Fruit fly (Drosophila melanogaster) whole organism, pupa: ENCODE measurements around the gene barr.

Experiments used
- CG10348 ChIP-seq: fragments of 200-800 bp; sonication (Bioruptor generic); IDR thresholded peaks from 2 replicates; pipeline ENCODE4 v1.3.6; 2022; ENCODE audit warnings: missing biosample characterization, missing genetic modification characterization
- CG12605 ChIP-seq: fragments of 200-800 bp; sonication (Bioruptor generic); IDR thresholded peaks from 2 replicates; pipeline ENCODE4 v1.3.6; 2022; ENCODE audit warnings: missing biosample characterization, missing genetic modification characterization
- CG13204 ChIP-seq: fragments of 200-800 bp; sonication (Bioruptor generic); optimal IDR thresholded peaks from 2 replicates; lab custom pipeline; 2018; ENCODE audit warnings: missing biosample characterization, mild to moderate bottlenecking, missing genetic modification characterization, moderate library complexity
- CG14655 ChIP-seq: fragments of 200-800 bp; sonication (Bioruptor generic); optimal IDR thresholded peaks from 3 replicates; lab custom pipeline; 2017; ENCODE audit warnings: mild to moderate bottlenecking, missing biosample characterization, missing genetic modification reagents, missing genetic modification characterization
- CG15710 ChIP-seq: fragments of 200-800 bp; sonication (Bioruptor generic); optimal IDR thresholded peaks from 2 replicates; lab custom pipeline; 2018; ENCODE audit warnings: missing biosample characterization, mild to moderate bottlenecking, missing genetic modification characterization, moderate library complexity
- CG17806 ChIP-seq: fragments of 200-800 bp; sonication (Bioruptor generic); optimal IDR thresholded peaks from 2 replicates; lab custom pipeline; 2018; ENCODE audit warnings: missing biosample characterization, mild to moderate bottlenecking, missing genetic modification characterization, moderate library complexity
- CG32121 ChIP-seq: fragments of 200-800 bp; sonication (Bioruptor generic); IDR thresholded peaks from 2 replicates; pipeline ENCODE4 v1.3.6; 2022; ENCODE audit warnings: missing biosample characterization, missing genetic modification characterization
- CG34367 ChIP-seq: fragments of 200-800 bp; sonication (Bioruptor generic); optimal IDR thresholded peaks from 2 replicates; lab custom pipeline; 2018; ENCODE audit warnings: missing biosample characterization, mild to moderate bottlenecking, missing genetic modification characterization
- CG4496 ChIP-seq: fragments of 200-800 bp; sonication (Bioruptor generic); IDR thresholded peaks from 3 replicates; pipeline ENCODE4 v1.3.6; 2022; ENCODE audit warnings: missing biosample characterization, missing genetic modification characterization
- CG8159 ChIP-seq: fragments of 200-800 bp; sonication (Bioruptor generic); optimal IDR thresholded peaks from 3 replicates; lab custom pipeline; 2018; ENCODE audit warnings: missing biosample characterization, mild to moderate bottlenecking, missing genetic modification characterization, moderate library complexity
- CG8301 ChIP-seq: fragments of 200-800 bp; sonication (Bioruptor generic); optimal IDR thresholded peaks from 2 replicates; lab custom pipeline; 2018; ENCODE audit warnings: missing biosample characterization, mild to moderate bottlenecking, missing genetic modification characterization
- CG9948 ChIP-seq: fragments of 200-800 bp; sonication (Bioruptor generic); optimal IDR thresholded peaks from 2 replicates; lab custom pipeline; 2018; ENCODE audit warnings: missing biosample characterization, mild to moderate bottlenecking, missing genetic modification characterization, moderate library complexity
- D1 ChIP-seq: fragments of 200-800 bp; sonication (Bioruptor generic); optimal IDR thresholded peaks from 2 replicates; lab custom pipeline; 2018; ENCODE audit warnings: missing biosample characterization, mild to moderate bottlenecking, missing genetic modification characterization, moderate library complexity
- EcR ChIP-seq: fragments of 200-800 bp; sonication (Bioruptor generic); optimal IDR thresholded peaks from 3 replicates; lab custom pipeline; 2019; ENCODE audit warnings: missing biosample characterization, missing genetic modification characterization, mild to moderate bottlenecking, moderate library complexity, missing genetic modification reagents
- Ets98B ChIP-seq: fragments of 200-800 bp; sonication (Bioruptor generic); IDR thresholded peaks from 2 replicates; pipeline ENCODE4 v1.3.6; 2022; ENCODE audit warnings: missing biosample characterization, missing genetic modification characterization
- Pif1A ChIP-seq: fragments of 200-800 bp; sonication (Bioruptor generic); optimal IDR thresholded peaks from 3 replicates; lab custom pipeline; 2016; ENCODE audit warnings: missing biosample characterization, missing genetic modification characterization
- Pif1B ChIP-seq: fragments of 200-800 bp; sonication (Bioruptor generic); optimal IDR thresholded peaks from 3 replicates; lab custom pipeline; 2016; ENCODE audit warnings: missing biosample characterization, missing genetic modification characterization
- Snoo ChIP-seq: fragments of 200-800 bp; sonication (Bioruptor generic); optimal IDR thresholded peaks from 3 replicates; lab custom pipeline; 2017; ENCODE audit warnings: missing biosample characterization, mild to moderate bottlenecking, missing genetic modification characterization, inconsistent platforms
- fd96Ca ChIP-seq: fragments of 200-800 bp; sonication (Bioruptor generic); IDR thresholded peaks from 3 replicates; pipeline ENCODE4 v1.3.6; 2022; ENCODE audit warnings: missing biosample characterization, missing genetic modification characterization
- gl ChIP-seq: fragments of 200-800 bp; sonication (Bioruptor generic); optimal IDR thresholded peaks from 2 replicates; lab custom pipeline; 2018; ENCODE audit warnings: missing biosample characterization, mild to moderate bottlenecking, missing genetic modification characterization
- rn ChIP-seq: fragments of 200-800 bp; sonication (Bioruptor generic); IDR thresholded peaks from 2 replicates; pipeline ENCODE4 v1.3.6; 2022; ENCODE audit warnings: missing biosample characterization, missing genetic modification characterization

Gene barr

DNA sequence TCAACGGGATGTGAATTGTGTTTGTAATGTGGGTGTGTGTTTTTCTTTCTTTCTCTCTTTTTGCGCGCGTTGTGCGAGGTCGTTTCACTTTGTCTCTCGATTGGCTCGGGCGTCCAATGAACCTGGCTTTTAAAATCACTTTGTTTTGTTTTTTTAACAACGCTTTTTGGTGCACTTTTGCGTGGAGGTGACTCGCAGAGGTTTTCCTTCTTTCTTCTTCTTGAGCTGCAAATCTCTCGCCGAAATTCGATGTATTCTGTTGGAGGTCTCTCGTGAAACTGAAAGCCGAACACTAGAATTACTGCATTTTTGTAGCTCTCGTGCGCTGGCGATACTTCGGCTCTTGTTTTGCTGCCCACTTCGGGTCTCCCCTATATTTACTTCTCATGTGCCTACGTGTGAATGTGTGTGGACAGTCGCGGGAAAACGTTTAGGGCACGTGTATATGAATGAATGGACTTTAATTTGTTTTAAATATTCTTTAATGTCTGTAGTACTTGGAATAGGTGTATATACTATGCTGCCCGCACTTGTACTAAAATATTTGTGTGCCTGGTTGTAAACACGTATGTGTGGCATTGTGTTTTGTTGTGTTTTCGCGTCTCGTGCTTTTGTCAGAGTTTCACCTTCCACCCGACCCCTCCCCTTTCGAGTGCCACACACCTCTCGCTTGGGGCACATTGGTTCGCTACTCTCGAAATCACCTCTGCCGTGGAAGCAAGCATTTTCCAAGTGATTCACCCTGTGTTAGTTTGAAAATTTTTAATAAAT, 23.8 kb upstream of the barr start, which contains the start of gene fok:
fok (minus strand) TSS at position 286 of the 771 bp plus-strand sequence.
- peak; percentile 97 for TF ChIP-seq CG8301 (tag; lab: Kevin White, UChicago)
- peak; percentile 99 for TF ChIP-seq Pif1A (GFP tag; lab: Kevin White, UChicago)
- peak; percentile 95 for TF ChIP-seq CG12605
- TF ChIP-seq fd96Ca (GFP tag; lab: Robert Waterston, UW): peak; percentile 96
- peak; percentile 97 for TF ChIP-seq Snoo (tag; lab: Kevin White, UChicago)
- peak; percentile 92 for TF ChIP-seq gl (tag; lab: Kevin White, UChicago)
- peak; percentile 96 for TF ChIP-seq CG17806 (tag; lab: Kevin White, UChicago)
- TF ChIP-seq CG13204 (GFP tag; lab: Kevin White, UChicago): peak; percentile 91
- peak; percentile 91 for TF ChIP-seq CG4496 (GFP tag; lab: Robert Waterston, UW)
- TF ChIP-seq CG14655: peak; percentile 97
- peak; percentile 97 for TF ChIP-seq D1 (tag; lab: Kevin White, UChicago)
- peak; percentile 88 for TF ChIP-seq CG10348 (GFP tag; lab: Robert Waterston, UW)
- peak; percentile 95 for TF ChIP-seq EcR
- TF ChIP-seq CG8159 (tag; lab: Kevin White, UChicago): peak; percentile 98
- peak; percentile 98 for TF ChIP-seq Pif1B (GFP tag; lab: Kevin White, UChicago)
- TF ChIP-seq Ets98B (GFP tag; lab: Robert Waterston, UW): peak; percentile 95
- TF ChIP-seq CG34367: peak; percentile 94
- peak; percentile 85 for TF ChIP-seq rn (GFP tag; lab: Robert Waterston, UW)
- TF ChIP-seq CG32121 (GFP tag; lab: Robert Waterston, UW): peak; percentile 98
- peak; percentile 97 for TF ChIP-seq CG15710 (tag; lab: Kevin White, UChicago)
- TF ChIP-seq CG9948: peak; percentile 96

- TF ChIP-seq EcR (no peak), CG12605 (peak; percentile 64; the same call in 1 of the 2 replicates), CG13204 (GFP tag; lab: Kevin White, UChicago) (peak; percentile 39), D1 (tag; lab: Kevin White, UChicago) (no peak), CG17806 (tag; lab: Kevin White, UChicago) (no peak), CG8301 (tag; lab: Kevin White, UChicago) (no peak), CG32121 (GFP tag; lab: Robert Waterston, UW) (peak; percentile 28), Pif1A (GFP tag; lab: Kevin White, UChicago) (no peak), CG8159 (tag; lab: Kevin White, UChicago) (no peak)
Measured at dm6 chr2L:20084068-20084651, 23.0 kb upstream of the barr start.

DNA sequence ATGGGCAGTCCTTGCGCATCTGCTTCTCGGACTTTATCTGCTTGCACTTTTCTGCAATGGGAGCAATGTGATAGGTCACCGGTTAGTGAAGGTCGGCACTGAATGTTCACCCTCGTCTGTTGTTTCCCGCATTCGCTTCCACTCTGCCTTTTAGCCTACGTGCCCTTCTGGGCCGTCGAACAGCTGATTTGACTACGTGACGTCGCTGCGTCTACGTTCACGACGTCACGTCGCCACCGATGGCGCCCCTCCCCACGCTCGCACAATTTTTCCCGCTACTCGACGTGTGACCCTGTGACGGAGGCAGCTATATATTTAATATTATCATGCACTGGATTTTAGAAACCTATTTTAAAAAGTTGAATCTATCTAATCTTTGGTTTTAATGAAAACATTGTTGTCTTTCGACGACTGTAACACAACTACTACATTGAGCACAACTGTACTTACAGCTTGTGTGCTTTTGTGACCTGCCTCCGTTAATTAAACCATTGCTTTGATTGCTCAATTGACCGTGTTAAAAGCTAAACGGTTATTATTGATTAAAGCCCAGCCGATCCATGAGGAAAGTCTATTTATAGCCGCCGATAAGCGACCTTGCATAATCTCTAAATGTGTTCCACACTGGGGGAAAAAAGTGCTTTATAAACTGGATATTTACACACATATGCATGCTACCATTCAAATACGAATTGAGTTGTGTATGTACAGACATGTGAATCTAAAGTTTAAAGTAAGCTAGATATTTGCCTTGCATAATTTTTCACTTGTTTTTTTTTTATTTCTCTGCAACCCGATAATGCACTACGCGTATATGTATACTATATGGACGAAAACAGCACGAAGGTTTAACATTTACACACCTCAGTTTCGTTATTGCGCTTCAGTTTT, 22.0 kb upstream of the barr start:
- TF ChIP-seq CG4496 (GFP tag; lab: Robert Waterston, UW) (peak; percentile 68), CG8159 (tag; lab: Kevin White, UChicago) (peak; percentile 38), Pif1A (GFP tag; lab: Kevin White, UChicago) (peak; percentile 24), rn (GFP tag; lab: Robert Waterston, UW) (no peak), fd96Ca (GFP tag; lab: Robert Waterston, UW) (0 out of 3 replicates have a peak, but pooled peaks have one; percentile 21), CG15710 (tag; lab: Kevin White, UChicago) (peak; percentile 40), CG12605 (no peak), Snoo (tag; lab: Kevin White, UChicago) (peak; percentile 17), CG32121 (GFP tag; lab: Robert Waterston, UW) (peak; percentile 27; the same call in 1 of the 2 replicates), Pif1B (GFP tag; lab: Kevin White, UChicago) (no peak), gl (tag; lab: Kevin White, UChicago) (no peak), CG14655 (peak; percentile 28), D1 (tag; lab: Kevin White, UChicago) (no peak), CG13204 (GFP tag; lab: Kevin White, UChicago) (no peak), EcR (peak; percentile 6), CG34367 (peak; percentile 14), CG8301 (tag; lab: Kevin White, UChicago) (peak; percentile 39), CG9948 (peak; percentile 14), Ets98B (GFP tag; lab: Robert Waterston, UW) (peak; percentile 53), CG17806 (tag; lab: Kevin White, UChicago) (peak; percentile 41), CG10348 (GFP tag; lab: Robert Waterston, UW) (no peak)

- TF ChIP-seq gl (tag; lab: Kevin White, UChicago) (no peak), CG13204 (GFP tag; lab: Kevin White, UChicago) (peak; percentile 51), D1 (tag; lab: Kevin White, UChicago) (no peak), EcR (peak; percentile 50), Ets98B (GFP tag; lab: Robert Waterston, UW) (no peak)
Measured at dm6 chr2L:20082155-20082964, 21.2 kb upstream of the barr start.
